Fruit fly (Drosophila melanogaster) whole organism, pupa: Measurements from ENCODE around the gene CG4822.

Experiments
- CG10348 ChIP-seq: fragments of 200-800 bp; sonication (Bioruptor generic); IDR thresholded peaks from 2 replicates; pipeline ENCODE4 v1.3.6; 2022; ENCODE audit warnings: missing biosample characterization, missing genetic modification characterization
- CG12605 ChIP-seq: fragments of 200-800 bp; sonication (Bioruptor generic); IDR thresholded peaks from 2 replicates; pipeline ENCODE4 v1.3.6; 2022; ENCODE audit warnings: missing biosample characterization, missing genetic modification characterization
- CG13204 ChIP-seq: fragments of 200-800 bp; sonication (Bioruptor generic); optimal IDR thresholded peaks from 2 replicates; lab custom pipeline; 2018; ENCODE audit warnings: missing biosample characterization, mild to moderate bottlenecking, missing genetic modification characterization, moderate library complexity
- CG14655 ChIP-seq: fragments of 200-800 bp; sonication (Bioruptor generic); optimal IDR thresholded peaks from 3 replicates; lab custom pipeline; 2017; ENCODE audit warnings: mild to moderate bottlenecking, missing biosample characterization, missing genetic modification reagents, missing genetic modification characterization
- CG15710 ChIP-seq: fragments of 200-800 bp; sonication (Bioruptor generic); optimal IDR thresholded peaks from 2 replicates; lab custom pipeline; 2018; ENCODE audit warnings: missing biosample characterization, mild to moderate bottlenecking, missing genetic modification characterization, moderate library complexity
- CG17806 ChIP-seq: fragments of 200-800 bp; sonication (Bioruptor generic); optimal IDR thresholded peaks from 2 replicates; lab custom pipeline; 2018; ENCODE audit warnings: missing biosample characterization, mild to moderate bottlenecking, missing genetic modification characterization, moderate library complexity
- CG32121 ChIP-seq: fragments of 200-800 bp; sonication (Bioruptor generic); IDR thresholded peaks from 2 replicates; pipeline ENCODE4 v1.3.6; 2022; ENCODE audit warnings: missing biosample characterization, missing genetic modification characterization
- CG34367 ChIP-seq: fragments of 200-800 bp; sonication (Bioruptor generic); optimal IDR thresholded peaks from 2 replicates; lab custom pipeline; 2018; ENCODE audit warnings: missing biosample characterization, mild to moderate bottlenecking, missing genetic modification characterization
- CG4496 ChIP-seq: fragments of 200-800 bp; sonication (Bioruptor generic); IDR thresholded peaks from 3 replicates; pipeline ENCODE4 v1.3.6; 2022; ENCODE audit warnings: missing biosample characterization, missing genetic modification characterization
- CG8159 ChIP-seq: fragments of 200-800 bp; sonication (Bioruptor generic); optimal IDR thresholded peaks from 3 replicates; lab custom pipeline; 2018; ENCODE audit warnings: missing biosample characterization, mild to moderate bottlenecking, missing genetic modification characterization, moderate library complexity
- CG8301 ChIP-seq: fragments of 200-800 bp; sonication (Bioruptor generic); optimal IDR thresholded peaks from 2 replicates; lab custom pipeline; 2018; ENCODE audit warnings: missing biosample characterization, mild to moderate bottlenecking, missing genetic modification characterization
- CG9948 ChIP-seq: fragments of 200-800 bp; sonication (Bioruptor generic); optimal IDR thresholded peaks from 2 replicates; lab custom pipeline; 2018; ENCODE audit warnings: missing biosample characterization, mild to moderate bottlenecking, missing genetic modification characterization, moderate library complexity
- D1 ChIP-seq: fragments of 200-800 bp; sonication (Bioruptor generic); optimal IDR thresholded peaks from 2 replicates; lab custom pipeline; 2018; ENCODE audit warnings: missing biosample characterization, mild to moderate bottlenecking, missing genetic modification characterization, moderate library complexity
- EcR ChIP-seq: fragments of 200-800 bp; sonication (Bioruptor generic); optimal IDR thresholded peaks from 3 replicates; lab custom pipeline; 2019; ENCODE audit warnings: missing biosample characterization, missing genetic modification characterization, mild to moderate bottlenecking, moderate library complexity, missing genetic modification reagents
- Ets98B ChIP-seq: fragments of 200-800 bp; sonication (Bioruptor generic); IDR thresholded peaks from 2 replicates; pipeline ENCODE4 v1.3.6; 2022; ENCODE audit warnings: missing biosample characterization, missing genetic modification characterization
- Pif1A ChIP-seq: fragments of 200-800 bp; sonication (Bioruptor generic); optimal IDR thresholded peaks from 3 replicates; lab custom pipeline; 2016; ENCODE audit warnings: missing biosample characterization, missing genetic modification characterization
- Pif1B ChIP-seq: fragments of 200-800 bp; sonication (Bioruptor generic); optimal IDR thresholded peaks from 3 replicates; lab custom pipeline; 2016; ENCODE audit warnings: missing biosample characterization, missing genetic modification characterization
- Snoo ChIP-seq: fragments of 200-800 bp; sonication (Bioruptor generic); optimal IDR thresholded peaks from 3 replicates; lab custom pipeline; 2017; ENCODE audit warnings: missing biosample characterization, mild to moderate bottlenecking, missing genetic modification characterization, inconsistent platforms
- fd96Ca ChIP-seq: fragments of 200-800 bp; sonication (Bioruptor generic); IDR thresholded peaks from 3 replicates; pipeline ENCODE4 v1.3.6; 2022; ENCODE audit warnings: missing biosample characterization, missing genetic modification characterization
- gl ChIP-seq: fragments of 200-800 bp; sonication (Bioruptor generic); optimal IDR thresholded peaks from 2 replicates; lab custom pipeline; 2018; ENCODE audit warnings: missing biosample characterization, mild to moderate bottlenecking, missing genetic modification characterization
- rn ChIP-seq: fragments of 200-800 bp; sonication (Bioruptor generic); IDR thresholded peaks from 2 replicates; pipeline ENCODE4 v1.3.6; 2022; ENCODE audit warnings: missing biosample characterization, missing genetic modification characterization

Gene CG4822

DNA sequence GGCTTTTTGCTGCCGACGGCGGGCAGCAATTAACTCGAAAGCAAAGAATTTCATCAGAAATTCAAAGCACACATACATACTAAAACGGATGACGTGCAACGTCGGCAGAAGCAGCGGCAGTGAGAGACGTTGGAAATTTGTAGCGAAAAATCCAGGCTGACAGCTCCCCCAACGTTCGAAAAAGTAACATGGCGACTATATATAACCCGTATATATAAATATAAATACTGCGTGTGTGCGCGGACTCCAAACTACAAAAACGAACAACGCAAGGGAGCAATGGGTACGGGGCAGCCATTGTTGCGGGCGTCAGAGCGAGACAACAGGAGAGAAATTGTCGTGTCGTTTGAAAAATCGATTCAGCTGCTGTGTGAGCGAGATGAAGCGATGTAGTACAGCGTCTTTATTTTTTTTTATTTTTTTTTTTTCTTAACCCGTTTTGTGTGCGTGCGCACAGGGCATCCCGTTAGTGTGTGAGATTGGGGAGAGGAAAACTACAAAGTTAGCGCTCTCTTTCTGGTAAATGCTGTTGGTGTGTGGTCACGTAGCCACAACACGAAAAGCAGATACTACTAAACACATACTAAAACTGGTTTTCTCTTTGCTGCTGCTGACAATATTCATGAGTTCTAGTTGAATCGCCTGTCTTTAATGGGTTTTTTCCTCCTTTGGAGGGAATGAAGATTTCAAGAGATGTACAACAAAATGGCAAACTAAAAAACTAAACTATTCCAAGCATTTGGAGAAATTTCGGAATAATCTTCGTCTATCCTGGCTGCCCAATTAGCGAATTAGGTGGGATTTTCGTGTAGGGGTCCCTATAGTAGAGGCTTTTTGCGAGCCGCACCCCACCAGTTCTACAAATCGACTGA, 39.3 kb upstream of the CG4822 start:
- TF ChIP-seq gl (peak; percentile 94), CG8301 (tag; lab: Kevin White, UChicago) (peak; percentile 73), CG17806 (tag; lab: Kevin White, UChicago) (peak; percentile 62), CG14655 (GFP tag; lab: Kevin White, UChicago) (peak; percentile 88), CG15710 (peak; percentile 90), CG8159 (tag; lab: Kevin White, UChicago) (peak; percentile 72), Snoo (tag; lab: Kevin White, UChicago) (peak; percentile 77), CG13204 (GFP tag; lab: Kevin White, UChicago) (peak; percentile 85), rn (GFP tag; lab: Robert Waterston, UW) (no peak), fd96Ca (no peak), CG10348 (GFP tag; lab: Robert Waterston, UW) (no peak), Pif1B (peak; percentile 92), CG9948 (peak; percentile 64), Pif1A (GFP tag; lab: Kevin White, UChicago) (peak; percentile 89), CG34367 (tag; lab: Kevin White, UChicago) (peak; percentile 77), EcR (GFP tag; lab: Kevin White, UChicago) (peak; percentile 69), Ets98B (no peak), CG12605 (GFP tag; lab: Robert Waterston, UW) (no peak), CG32121 (no peak), D1 (tag; lab: Kevin White, UChicago) (peak; percentile 4), CG4496 (GFP tag; lab: Robert Waterston, UW) (no peak)
- TF ChIP-seq, all 21 proteins: peak for 14

DNA sequence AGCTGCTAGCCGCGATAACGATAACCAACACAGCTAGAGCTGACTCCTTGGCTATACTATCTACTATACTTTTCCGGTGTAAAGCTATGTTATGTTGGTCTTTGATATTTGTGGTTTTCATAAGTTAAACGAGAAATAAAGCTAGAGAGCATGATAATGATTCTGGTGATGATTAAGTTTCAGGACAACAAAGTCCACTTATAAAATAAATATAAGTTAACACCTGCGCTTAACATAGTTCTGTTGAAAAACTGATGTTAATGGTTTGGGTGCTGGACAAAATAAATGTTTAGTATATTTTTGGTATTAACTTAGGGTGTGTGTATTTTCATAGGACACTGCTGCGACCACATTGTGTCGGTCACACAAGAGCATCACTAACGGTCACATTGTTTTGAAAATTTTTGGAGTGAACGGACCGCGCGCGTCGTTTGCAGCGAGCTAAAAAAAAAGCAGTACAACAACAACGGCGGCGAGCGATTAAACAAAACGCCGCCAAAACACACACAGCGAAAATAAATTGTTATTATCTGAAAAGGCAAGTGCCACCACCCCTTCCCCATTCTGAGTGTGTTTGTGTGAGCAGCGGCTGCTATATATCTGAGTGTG, 37.2 kb upstream of the CG4822 start, which contains the start of the genes CG33635 and spen:
Gene CG33635, minus strand, starts transcription at position 16 of the 609 bp plus-strand sequence.
Gene spen, plus strand, starts transcription at position 384 of the 609 bp plus-strand sequence.
- TF ChIP-seq Pif1A (GFP tag; lab: Kevin White, UChicago) (no peak), CG32121 (no peak), CG8301 (tag; lab: Kevin White, UChicago) (no peak), CG8159 (tag; lab: Kevin White, UChicago) (peak; percentile 7), Pif1B (peak; percentile 54), Ets98B (no peak), gl (peak; percentile 18), Snoo (tag; lab: Kevin White, UChicago) (peak; percentile 17), EcR (GFP tag; lab: Kevin White, UChicago) (peak; percentile 66), CG10348 (GFP tag; lab: Robert Waterston, UW) (no peak), CG34367 (tag; lab: Kevin White, UChicago) (peak; percentile 14), CG15710 (no peak)
- TF ChIP-seq, all 21 proteins: peak for 6

DNA sequence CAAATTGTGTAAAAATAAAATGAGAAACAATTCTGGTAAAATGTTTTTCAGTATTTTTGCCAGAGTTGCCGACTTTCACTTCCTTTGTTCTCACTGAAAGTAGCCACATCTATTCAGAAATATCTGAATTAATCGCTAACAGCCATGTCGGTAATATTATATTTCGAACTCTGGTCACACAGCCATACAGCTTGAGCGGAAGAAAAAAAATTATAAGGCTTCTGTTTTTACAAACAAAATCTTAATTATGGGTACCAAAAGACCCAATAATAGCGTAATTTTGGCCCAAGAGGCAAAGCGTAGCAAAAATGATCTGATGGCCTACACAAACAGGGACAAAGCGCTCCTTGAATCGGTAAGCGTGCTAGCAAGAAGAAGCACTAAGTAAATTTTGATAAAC, 34.4 kb upstream of the CG4822 start, which contains the start of gene CG3436:
Gene CG3436, plus strand, starts transcription at position 36 of the 400 bp plus-strand sequence.
- TF ChIP-seq CG10348 (GFP tag; lab: Robert Waterston, UW): no peak
- no peak for TF ChIP-seq rn (GFP tag; lab: Robert Waterston, UW)
- no peak for TF ChIP-seq Snoo (tag; lab: Kevin White, UChicago)
- TF ChIP-seq CG15710: peak; percentile 4
- TF ChIP-seq CG12605 (GFP tag; lab: Robert Waterston, UW): no peak
- TF ChIP-seq Pif1B: no peak
- no peak for TF ChIP-seq CG4496 (GFP tag; lab: Robert Waterston, UW)

DNA sequence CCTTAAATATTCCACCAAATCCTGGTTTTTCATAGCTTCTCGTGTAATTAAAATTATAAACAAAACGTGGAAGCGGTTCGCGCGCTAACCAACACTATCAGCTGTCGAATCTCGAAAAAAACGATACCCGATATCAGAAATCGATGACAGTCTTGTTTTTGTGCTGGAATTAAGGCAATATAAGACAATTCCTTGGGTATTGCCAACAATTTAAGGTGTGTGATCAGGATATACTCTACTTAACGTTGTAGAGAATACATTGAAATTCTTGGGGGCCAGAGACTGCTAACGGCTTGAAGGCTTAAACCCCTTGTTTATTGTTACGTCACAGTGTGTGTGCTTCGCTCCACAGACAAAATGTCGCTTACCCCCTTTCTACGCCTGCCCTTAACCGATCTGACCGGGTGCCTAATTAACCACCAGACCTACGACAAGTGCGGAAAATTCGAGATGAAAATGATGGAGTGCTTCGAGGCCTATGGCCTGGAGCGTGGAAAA, 33.7 kb upstream of the CG4822 start, which contains the start of gene Pus10:
Gene Pus10, minus strand, starts transcription at position 91 of the 498 bp plus-strand sequence.
- TF ChIP-seq CG13204 (GFP tag; lab: Kevin White, UChicago) (no peak), CG14655 (GFP tag; lab: Kevin White, UChicago) (no peak), Pif1A (GFP tag; lab: Kevin White, UChicago) (no peak), gl (no peak), CG32121 (no peak), fd96Ca (no peak), CG10348 (GFP tag; lab: Robert Waterston, UW) (no peak), CG12605 (GFP tag; lab: Robert Waterston, UW) (no peak), CG15710 (no peak), EcR (GFP tag; lab: Kevin White, UChicago) (no peak), rn (GFP tag; lab: Robert Waterston, UW) (no peak), Ets98B (no peak), Snoo (tag; lab: Kevin White, UChicago) (no peak), D1 (tag; lab: Kevin White, UChicago) (no peak)
- TF ChIP-seq, all 21 proteins: peak for 0

DNA sequence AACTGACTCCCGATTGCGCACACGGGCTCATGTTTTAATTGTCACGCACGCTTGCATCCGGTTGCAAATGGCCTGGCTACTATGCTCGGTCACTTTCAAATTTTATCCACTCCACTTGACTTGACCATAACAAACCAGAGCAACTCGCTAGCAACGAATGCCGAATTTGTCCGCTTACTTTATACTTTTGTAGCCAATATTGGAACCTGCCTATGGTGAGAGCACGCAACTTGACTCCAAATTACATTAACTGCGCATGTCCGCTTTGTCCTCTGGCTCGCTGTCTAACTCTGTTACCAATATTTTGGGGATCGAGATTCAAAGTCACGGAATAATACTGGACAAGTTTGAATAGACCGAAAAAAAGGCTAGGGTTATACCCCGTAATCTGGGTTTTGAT, 31.6 kb upstream of the CG4822 start, which contains the start of gene CG42399:
Gene CG42399, minus strand, starts transcription at position 159 of the 400 bp plus-strand sequence.
- TF ChIP-seq Pif1A (GFP tag; lab: Kevin White, UChicago) (no peak), rn (GFP tag; lab: Robert Waterston, UW) (no peak), CG32121 (no peak), CG13204 (GFP tag; lab: Kevin White, UChicago) (no peak), CG12605 (GFP tag; lab: Robert Waterston, UW) (no peak), fd96Ca (no peak), CG34367 (tag; lab: Kevin White, UChicago) (no peak), gl (no peak), EcR (GFP tag; lab: Kevin White, UChicago) (no peak), CG8301 (tag; lab: Kevin White, UChicago) (no peak), Snoo (tag; lab: Kevin White, UChicago) (no peak), D1 (tag; lab: Kevin White, UChicago) (no peak), Ets98B (no peak), CG14655 (GFP tag; lab: Kevin White, UChicago) (no peak), CG9948 (no peak), CG17806 (tag; lab: Kevin White, UChicago) (no peak), CG10348 (GFP tag; lab: Robert Waterston, UW) (no peak)
